Worm (Caenorhabditis elegans): ENCODE data around the gene W01G7.4.

DNA sequence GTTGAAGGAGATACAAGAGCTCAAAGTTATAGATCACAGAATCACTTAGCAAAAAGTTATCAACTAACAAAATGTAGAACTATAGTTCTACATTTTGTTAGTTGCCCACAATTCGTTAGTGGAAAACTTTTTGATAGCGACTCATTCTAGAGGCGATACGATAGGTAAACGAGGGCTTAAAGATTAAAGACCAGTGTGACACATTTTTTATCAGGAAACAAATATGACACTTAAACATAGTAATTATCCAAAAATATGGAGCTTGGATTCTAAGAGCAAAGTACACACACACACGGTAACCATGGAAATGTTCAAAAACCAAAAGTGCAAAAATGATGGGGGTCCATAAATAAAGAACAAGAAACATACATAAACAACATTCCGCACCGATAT lies 20.7 kb upstream of the W01G7.4 start:
- TF ChIP-seq rnt-1 (tag; optimal IDR thresholded peaks at IDR 0.05), result no peak
- TF ChIP-seq K02D7.2 (tag; optimal IDR thresholded peaks at IDR 0.05), result no peak
- TF ChIP-seq fkh-10 (GFP tag; optimal IDR thresholded peaks at IDR 0.05), result no peak
- TF ChIP-seq dve-1 (tag; optimal IDR thresholded peaks at IDR 0.05), result no peak
- no peak for TF ChIP-seq T23F11.4 (GFP tag; optimal IDR thresholded peaks at IDR 0.05)
- no peak for TF ChIP-seq ceh-45 (GFP tag; IDR thresholded peaks at IDR 0.05)
- no peak for TF ChIP-seq lin-11 (tag; optimal IDR thresholded peaks at IDR 0.05)
- TF ChIP-seq hlh-30 (tag; optimal IDR thresholded peaks at IDR 0.05; ENCODE audit: insufficient read depth), result no peak
- TF ChIP-seq ceh-9 (tag; optimal IDR thresholded peaks at IDR 0.05), result no peak
